Fruit fly (Drosophila melanogaster) whole organism, pupa: Measurements from ENCODE around the gene akirin.

Experiments
- CG10348 ChIP-seq: fragments of 200-800 bp; sonication (Bioruptor generic); IDR thresholded peaks from 2 replicates; pipeline ENCODE4 v1.3.6; 2022; ENCODE audit warnings: missing biosample characterization, missing genetic modification characterization
- CG12605 ChIP-seq: fragments of 200-800 bp; sonication (Bioruptor generic); IDR thresholded peaks from 2 replicates; pipeline ENCODE4 v1.3.6; 2022; ENCODE audit warnings: missing biosample characterization, missing genetic modification characterization
- CG14655 ChIP-seq: fragments of 200-800 bp; sonication (Bioruptor generic); optimal IDR thresholded peaks from 3 replicates; lab custom pipeline; 2017; ENCODE audit warnings: mild to moderate bottlenecking, missing biosample characterization, missing genetic modification reagents, missing genetic modification characterization
- CG15710 ChIP-seq: fragments of 200-800 bp; sonication (Bioruptor generic); optimal IDR thresholded peaks from 2 replicates; lab custom pipeline; 2018; ENCODE audit warnings: missing biosample characterization, mild to moderate bottlenecking, missing genetic modification characterization, moderate library complexity
- CG17806 ChIP-seq: fragments of 200-800 bp; sonication (Bioruptor generic); optimal IDR thresholded peaks from 2 replicates; lab custom pipeline; 2018; ENCODE audit warnings: missing biosample characterization, mild to moderate bottlenecking, missing genetic modification characterization, moderate library complexity
- CG32121 ChIP-seq: fragments of 200-800 bp; sonication (Bioruptor generic); IDR thresholded peaks from 2 replicates; pipeline ENCODE4 v1.3.6; 2022; ENCODE audit warnings: missing biosample characterization, missing genetic modification characterization
- CG34367 ChIP-seq: fragments of 200-800 bp; sonication (Bioruptor generic); optimal IDR thresholded peaks from 2 replicates; lab custom pipeline; 2018; ENCODE audit warnings: missing biosample characterization, mild to moderate bottlenecking, missing genetic modification characterization
- CG8301 ChIP-seq: fragments of 200-800 bp; sonication (Bioruptor generic); optimal IDR thresholded peaks from 2 replicates; lab custom pipeline; 2018; ENCODE audit warnings: missing biosample characterization, mild to moderate bottlenecking, missing genetic modification characterization
- EcR ChIP-seq: fragments of 200-800 bp; sonication (Bioruptor generic); optimal IDR thresholded peaks from 3 replicates; lab custom pipeline; 2019; ENCODE audit warnings: missing biosample characterization, missing genetic modification characterization, mild to moderate bottlenecking, moderate library complexity, missing genetic modification reagents
- Ets98B ChIP-seq: fragments of 200-800 bp; sonication (Bioruptor generic); IDR thresholded peaks from 2 replicates; pipeline ENCODE4 v1.3.6; 2022; ENCODE audit warnings: missing biosample characterization, missing genetic modification characterization
- Pif1A ChIP-seq: fragments of 200-800 bp; sonication (Bioruptor generic); optimal IDR thresholded peaks from 3 replicates; lab custom pipeline; 2016; ENCODE audit warnings: missing biosample characterization, missing genetic modification characterization
- fd96Ca ChIP-seq: fragments of 200-800 bp; sonication (Bioruptor generic); IDR thresholded peaks from 3 replicates; pipeline ENCODE4 v1.3.6; 2022; ENCODE audit warnings: missing biosample characterization, missing genetic modification characterization
- rn ChIP-seq: fragments of 200-800 bp; sonication (Bioruptor generic); IDR thresholded peaks from 2 replicates; pipeline ENCODE4 v1.3.6; 2022; ENCODE audit warnings: missing biosample characterization, missing genetic modification characterization

DNA sequence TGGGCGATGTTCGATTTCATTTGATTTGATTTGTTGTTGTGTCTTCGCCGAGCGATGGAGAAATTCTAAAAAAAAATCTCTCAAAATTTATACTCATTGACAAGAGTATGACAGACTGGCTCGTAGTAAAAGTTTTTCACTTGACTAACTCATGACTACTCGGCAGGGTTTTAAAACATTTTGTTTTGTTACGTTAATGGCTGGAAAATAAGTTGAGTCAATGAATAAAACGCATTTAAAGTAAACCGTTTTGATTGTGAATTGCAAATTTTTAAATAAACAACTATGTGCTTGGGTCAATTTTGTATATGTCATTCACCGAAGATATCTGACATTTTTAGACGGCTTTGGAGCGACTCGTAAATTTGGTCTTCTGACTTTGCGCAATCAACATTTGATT is 34.4 kb downstream of the akirin start, which contains the start of gene CG8560:
- TF ChIP-seq CG8301 (tag; lab: Kevin White, UChicago) (no peak), CG15710 (tag; lab: Kevin White, UChicago) (no peak), CG12605 (no peak), CG32121 (no peak), CG17806 (no peak), EcR (GFP tag; lab: Kevin White, UChicago) (no peak), Ets98B (GFP tag; lab: Robert Waterston, UW) (no peak), Pif1A (GFP tag; lab: Kevin White, UChicago) (no peak), CG34367 (no peak), CG14655 (GFP tag; lab: Kevin White, UChicago) (no peak), rn (GFP tag; lab: Robert Waterston, UW) (no peak), fd96Ca (no peak), CG10348 (GFP tag; lab: Robert Waterston, UW) (no peak)
